Worm (Caenorhabditis elegans) whole organism, L4 larva: Measurements from ENCODE around the gene C15H9.9.
A peak's percentile ranks its signal among the peaks of the same experiment; 100 is the strongest.

Source experiments
- F10B5.3 ChIP-seq: sonication (generic microtip); optimal IDR thresholded peaks from 2 replicates; lab custom pipeline; 2016; ENCODE audit warnings: mild to moderate bottlenecking, missing genetic modification characterization, missing compliant biosample characterization
- F44E2.7 ChIP-seq: fragments of 200-800 bp; sonication (Bioruptor generic); IDR thresholded peaks from 2 replicates; pipeline ENCODE4 v2.1.2; 2022; ENCODE audit warnings: missing genetic modification characterization, missing compliant biosample characterization
- T20F7.1 ChIP-seq: fragments of 200-800 bp; sonication (Bioruptor generic); optimal IDR thresholded peaks from 2 replicates; lab custom pipeline; 2018; ENCODE audit warnings: mild to moderate bottlenecking, missing genetic modification characterization, missing compliant biosample characterization
- T26A8.4 ChIP-seq: fragments of 200-800 bp; sonication (Bioruptor generic); IDR thresholded peaks from 2 replicates; pipeline ENCODE4 v1.3.6; 2022; ENCODE audit warnings: missing genetic modification characterization, missing compliant biosample characterization
- Y48G9A.11 ChIP-seq: fragments of 200-800 bp; sonication (Bioruptor generic); IDR thresholded peaks from 2 replicates; pipeline ENCODE4 v1.3.6; 2022; ENCODE audit warnings: missing genetic modification reagents, missing genetic modification characterization, missing compliant biosample characterization
- Y5F2A.4 ChIP-seq: fragments of 200-800 bp; sonication (Bioruptor generic); optimal IDR thresholded peaks from 2 replicates; lab custom pipeline; 2018; ENCODE audit warnings: mild to moderate bottlenecking, missing genetic modification characterization, missing compliant biosample characterization
- aha-1 ChIP-seq: fragments of 150-350 bp; peaks from one replicate; lab custom pipeline; 2014; ENCODE audit warnings: missing biosample characterization, missing genetic modification characterization
- ama-1 ChIP-seq: fragments of 150-350 bp; optimal IDR thresholded peaks from 2 replicates; lab custom pipeline; 2014; ENCODE audit warnings: inconsistent platforms, mixed read lengths
- attf-4 ChIP-seq: sonication (generic microtip); optimal IDR thresholded peaks from 3 replicates; lab custom pipeline; 2017; ENCODE audit warnings: missing biosample characterization, missing genetic modification characterization
- ceh-28 ChIP-seq: fragments of 150-350 bp; optimal IDR thresholded peaks from 2 replicates; lab custom pipeline; 2014; ENCODE audit warnings: missing biosample characterization, missing genetic modification reagents, missing genetic modification characterization
- ceh-62 ChIP-seq: sonication (generic microtip); optimal IDR thresholded peaks from 2 replicates; lab custom pipeline; 2017; ENCODE audit warnings: missing biosample characterization, missing genetic modification characterization
- ctbp-1 ChIP-seq: fragments of 200-800 bp; sonication (Bioruptor generic); IDR thresholded peaks from 2 replicates; pipeline ENCODE4 v1.3.6; 2022; ENCODE audit warnings: missing genetic modification reagents, missing genetic modification characterization, missing compliant biosample characterization
- daf-16 ChIP-seq, 3 experiments: sonication (generic microtip); optimal IDR thresholded peaks; 2 replicates each; lab custom pipeline; 2016 to 2017; ENCODE audit warnings: missing genetic modification characterization in 3 of 3, missing genetic modification reagents in 3 of 3, mild to moderate bottlenecking in 2 of 3, missing compliant biosample characterization in 2 of 3, missing biosample characterization in 1 of 3, moderate library complexity in 1 of 3
- daf-8 ChIP-seq: fragments of 200-800 bp; sonication (Bioruptor generic); IDR thresholded peaks from 2 replicates; pipeline ENCODE4 v1.3.6; 2022; ENCODE audit warnings: missing genetic modification characterization, missing compliant biosample characterization
- dmd-9 ChIP-seq: fragments of 200-800 bp; sonication (Bioruptor generic); IDR thresholded peaks from 2 replicates; pipeline ENCODE4 v1.3.6; 2022; ENCODE audit warnings: missing genetic modification reagents, missing genetic modification characterization, missing compliant biosample characterization
- dve-1 ChIP-seq: sonication (generic microtip); optimal IDR thresholded peaks from 2 replicates; lab custom pipeline; 2017; ENCODE audit warnings: antibody characterized with exemption, mild to moderate bottlenecking, missing genetic modification characterization, missing compliant biosample characterization; ENCODE audit not compliant: insufficient read depth
- egl-27 ChIP-seq: sonication (generic microtip); optimal IDR thresholded peaks from 3 replicates; lab custom pipeline; 2017; ENCODE audit warnings: missing biosample characterization, missing genetic modification reagents, missing genetic modification characterization
- hif-1 ChIP-seq, 2 experiments: sonication (generic microtip); optimal IDR thresholded peaks; 2 replicates each; lab custom pipeline; 2016 to 2017; ENCODE audit warnings: missing compliant biosample characterization in 2 of 2, missing genetic modification characterization in 2 of 2, missing genetic modification reagents in 2 of 2, missing genotype in 2 of 2, mild to moderate bottlenecking in 1 of 2
- hlh-11 ChIP-seq: fragments of 200-800 bp; sonication (Bioruptor generic); optimal IDR thresholded peaks from 2 replicates; lab custom pipeline; 2018; ENCODE audit warnings: mild to moderate bottlenecking, missing genetic modification characterization, missing compliant biosample characterization
- hmg-1.1 ChIP-seq: fragments of 200-800 bp; sonication (Bioruptor generic); IDR thresholded peaks from 2 replicates; pipeline ENCODE4 v1.3.6; 2022; ENCODE audit warnings: missing genetic modification reagents, missing genetic modification characterization, missing compliant biosample characterization
- lin-38 ChIP-seq: fragments of 200-800 bp; sonication (Bioruptor generic); IDR thresholded peaks from 2 replicates; pipeline ENCODE4 v1.3.6; 2022; ENCODE audit warnings: missing genetic modification reagents, missing genetic modification characterization, missing compliant biosample characterization
- lsy-2 ChIP-seq, 2 experiments: fragments of 150-350 bp in 1 of 2; sonication (generic microtip) in 1 of 2; optimal IDR thresholded peaks; 2 replicates each; lab custom pipeline; 2014 to 2017; ENCODE audit warnings: missing biosample characterization in 2 of 2, missing genetic modification characterization in 2 of 2
- madf-9 ChIP-seq: fragments of 200-800 bp; sonication (Bioruptor generic); conservative IDR thresholded peaks from 2 replicates; pipeline ENCODE4 v1.3.6; 2022; ENCODE audit warnings: missing genetic modification reagents, missing genetic modification characterization, missing compliant biosample characterization
- mdl-1 ChIP-seq, 2 experiments: fragments of 150-350 bp in 1 of 2; sonication (generic microtip) in 1 of 2; optimal IDR thresholded peaks; 2 replicates each; lab custom pipeline; 2014 to 2017; ENCODE audit warnings: missing biosample characterization in 2 of 2, missing genetic modification characterization in 2 of 2
- mdt-29 ChIP-seq: fragments of 200-800 bp; sonication (Bioruptor generic); IDR thresholded peaks from 2 replicates; pipeline ENCODE4 v1.3.6; 2022; ENCODE audit warnings: missing genetic modification reagents, missing genetic modification characterization, missing compliant biosample characterization
- mep-1 ChIP-seq: fragments of 150-350 bp; sonication (generic microtip); optimal IDR thresholded peaks from 3 replicates; lab custom pipeline; 2014; ENCODE audit warnings: missing biosample characterization, missing genetic modification characterization
- mes-2 ChIP-seq: sonication (generic microtip); optimal IDR thresholded peaks from 2 replicates; lab custom pipeline; 2016; ENCODE audit warnings: missing genotype, mild to moderate bottlenecking, missing genetic modification characterization, missing compliant biosample characterization; ENCODE audit not compliant: poor library complexity, severe bottlenecking
- mxl-2 ChIP-seq: fragments of 200-800 bp; sonication (Bioruptor generic); conservative IDR thresholded peaks from 2 replicates; pipeline ENCODE4 v1.3.6; 2022; ENCODE audit warnings: missing genetic modification reagents, missing genetic modification characterization, missing compliant biosample characterization
- nhr-102 ChIP-seq: sonication (generic microtip); optimal IDR thresholded peaks from 2 replicates; lab custom pipeline; 2016; ENCODE audit warnings: mild to moderate bottlenecking, missing genetic modification characterization, moderate library complexity, missing compliant biosample characterization
- nhr-111 ChIP-seq: fragments of 200-800 bp; sonication (Bioruptor generic); optimal IDR thresholded peaks from 2 replicates; lab custom pipeline; 2018; ENCODE audit warnings: mild to moderate bottlenecking, missing genetic modification characterization, missing compliant biosample characterization
- nhr-28 ChIP-seq: fragments of 150-350 bp; optimal IDR thresholded peaks from 2 replicates; lab custom pipeline; 2014; ENCODE audit warnings: missing biosample characterization, missing genetic modification characterization
- nhr-48 ChIP-seq: sonication (generic microtip); optimal IDR thresholded peaks from 2 replicates; lab custom pipeline; 2016; ENCODE audit warnings: mild to moderate bottlenecking, missing genetic modification characterization, missing compliant biosample characterization
- nhr-6 ChIP-seq: fragments of 150-350 bp; optimal IDR thresholded peaks from 2 replicates; lab custom pipeline; 2014; ENCODE audit warnings: missing biosample characterization, missing genetic modification characterization
- php-3 ChIP-seq: fragments of 200-800 bp; sonication (Bioruptor generic); IDR thresholded peaks from 2 replicates; pipeline ENCODE4 v1.3.6; 2022; ENCODE audit warnings: missing genetic modification reagents, missing genetic modification characterization, missing compliant biosample characterization
- pqm-1 ChIP-seq: sonication (generic microtip); optimal IDR thresholded peaks from 2 replicates; lab custom pipeline; 2017; ENCODE audit warnings: missing biosample characterization, missing genetic modification characterization
- sdz-12 ChIP-seq: fragments of 200-800 bp; sonication (Bioruptor generic); optimal IDR thresholded peaks from 2 replicates; lab custom pipeline; 2018; ENCODE audit warnings: mild to moderate bottlenecking, missing genetic modification characterization, missing compliant biosample characterization
- snpc-1.2 ChIP-seq: fragments of 200-800 bp; sonication (Bioruptor generic); IDR thresholded peaks from 2 replicates; pipeline ENCODE4 v1.3.6; 2022; ENCODE audit warnings: missing genetic modification reagents, missing genetic modification characterization, missing compliant biosample characterization
- unc-62 ChIP-seq, 3 experiments: fragments of 150-350 bp in 1 of 3; sonication (generic microtip); optimal IDR thresholded peaks in 2 of 3; peaks in 1 of 3; 1 replicate in 1 of 3; 2 replicates in 2 of 3; lab custom pipeline; 2014 to 2017; ENCODE audit warnings: missing biosample characterization in 3 of 3, missing genetic modification characterization in 3 of 3, missing genetic modification reagents in 3 of 3, missing genotype in 1 of 3
- vab-7 ChIP-seq: fragments of 200-800 bp; sonication (Bioruptor generic); IDR thresholded peaks from 2 replicates; pipeline ENCODE4 v1.3.6; 2022; ENCODE audit warnings: missing genetic modification reagents, missing genetic modification characterization, missing compliant biosample characterization
- zip-2 ChIP-seq: fragments of 150-350 bp; optimal IDR thresholded peaks from 2 replicates; lab custom pipeline; 2014; ENCODE audit warnings: missing biosample characterization, missing genetic modification characterization
- ztf-11 ChIP-seq: fragments of 150-350 bp; optimal IDR thresholded peaks from 2 replicates; lab custom pipeline; 2014; ENCODE audit warnings: missing biosample characterization, missing genetic modification characterization

C15H9.9 gene

DNA sequence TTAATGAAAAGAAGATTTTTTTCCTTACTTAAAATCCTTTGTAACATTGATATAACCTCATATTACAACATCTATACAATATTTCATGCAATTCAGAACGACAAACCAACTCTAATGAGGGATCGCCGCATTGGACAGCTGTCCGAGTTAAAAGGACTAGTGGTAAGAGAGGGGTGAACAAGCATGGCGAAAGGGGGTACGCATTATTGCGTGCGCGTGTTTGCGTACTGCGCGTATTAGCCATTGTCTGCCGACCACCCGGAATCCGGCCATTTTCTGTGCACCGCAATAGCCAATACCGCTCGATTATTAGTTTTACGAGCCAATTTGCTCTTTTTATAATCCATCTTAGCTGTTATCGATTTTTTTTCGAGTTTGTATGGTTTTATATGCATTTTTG is 30.5 kb downstream of the C15H9.9 start, which contains the start of gene C15H9.4 (continued):
- TF ChIP-seq mdl-1 (tag; optimal IDR thresholded peaks at IDR 0.05; lab: Kevin White, UChicago) (peak in 1 of 2 experiments; percentile 7), T20F7.1 (no peak), daf-8 (GFP tag; lab: Robert Waterston, UW) (no peak), ctbp-1 (GFP tag; lab: Robert Waterston, UW) (peak; percentile 56), nhr-111 (GFP tag; lab: Kevin White, UChicago) (no peak), T26A8.4 (GFP tag; lab: Robert Waterston, UW) (peak; percentile 21; the same call in 1 of the 2 replicates), php-3 (GFP tag; lab: Robert Waterston, UW) (0 out of 2 replicates have a peak, but pooled peaks have one; percentile 26), hif-1 (tag; optimal IDR thresholded peaks at IDR 0.05; lab: Kevin White, UChicago) (peak in 1 of 2 experiments; percentile 31), zip-2 (tag; lab: Kevin White, UChicago) (no peak), mes-2 (peak; percentile 71), nhr-6 (tag; lab: Kevin White, UChicago) (peak; percentile 19), dmd-9 (GFP tag; lab: Robert Waterston, UW) (no peak), ceh-62 (tag; lab: Kevin White, UChicago) (no peak), F10B5.3 (no peak), hmg-1.1 (peak; percentile 73), ztf-11 (no peak), ama-1 (lab: Kevin White, UChicago) (no peak), madf-9 (no peak)

DNA sequence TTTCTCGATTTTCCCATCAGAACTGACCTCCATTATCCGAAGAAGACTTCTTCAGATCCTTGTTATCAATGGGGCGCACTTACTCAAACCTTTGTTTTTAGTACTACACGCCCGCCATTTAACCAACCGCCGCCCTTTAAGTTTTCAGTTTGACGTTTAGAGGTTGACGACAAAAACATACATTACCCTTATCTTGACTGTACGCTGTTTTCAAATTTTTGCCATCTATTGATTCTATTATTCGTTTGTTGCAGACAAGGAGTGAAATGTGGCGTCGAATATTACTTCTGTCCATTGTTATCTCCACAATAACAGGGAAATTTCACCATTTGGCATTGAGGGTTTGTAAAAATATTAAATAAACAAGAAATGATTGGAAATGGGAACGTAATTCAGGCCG is 35.0 kb downstream of the C15H9.9 start, which contains the start of gene C15H9.5:
Gene C15H9.5 (plus strand): TSS at position 255 of the 400 bp plus-strand sequence.
- TF ChIP-seq T26A8.4 (GFP tag; lab: Robert Waterston, UW): peak; percentile 48; the same call in 1 of the 2 replicates
- TF ChIP-seq lsy-2 (tag; optimal IDR thresholded peaks at IDR 0.05; lab: Kevin White, UChicago): peak in 1 of 2 experiments; percentile 27
- no peak for TF ChIP-seq daf-16 (GFP tag; optimal IDR thresholded peaks at IDR 0.05; lab: Kevin White, UChicago)
- TF ChIP-seq daf-16 (tag; optimal IDR thresholded peaks at IDR 0.05; lab: Kevin White, UChicago): peak; percentile 93
- peak; percentile 47 for TF ChIP-seq hlh-11
- peak; percentile 56 for TF ChIP-seq dve-1 (tag; lab: Kevin White, UChicago)
- TF ChIP-seq F44E2.7 (GFP tag; lab: Robert Waterston, UW): no peak
- TF ChIP-seq ceh-28 (tag; lab: Kevin White, UChicago): no peak
- no peak for TF ChIP-seq attf-4 (tag; lab: Kevin White, UChicago)
- peak; percentile 38 for TF ChIP-seq pqm-1 (tag; lab: Kevin White, UChicago)
- no peak for TF ChIP-seq snpc-1.2
- peak; percentile 49 for TF ChIP-seq lin-38 (GFP tag; lab: Robert Waterston, UW)
- TF ChIP-seq nhr-28: peak; percentile 33
- TF ChIP-seq mep-1: peak; percentile 12
- peak; percentile 43 for TF ChIP-seq aha-1 (tag; lab: Kevin White, UChicago)
- TF ChIP-seq nhr-102 (tag; lab: Kevin White, UChicago): no peak

DNA sequence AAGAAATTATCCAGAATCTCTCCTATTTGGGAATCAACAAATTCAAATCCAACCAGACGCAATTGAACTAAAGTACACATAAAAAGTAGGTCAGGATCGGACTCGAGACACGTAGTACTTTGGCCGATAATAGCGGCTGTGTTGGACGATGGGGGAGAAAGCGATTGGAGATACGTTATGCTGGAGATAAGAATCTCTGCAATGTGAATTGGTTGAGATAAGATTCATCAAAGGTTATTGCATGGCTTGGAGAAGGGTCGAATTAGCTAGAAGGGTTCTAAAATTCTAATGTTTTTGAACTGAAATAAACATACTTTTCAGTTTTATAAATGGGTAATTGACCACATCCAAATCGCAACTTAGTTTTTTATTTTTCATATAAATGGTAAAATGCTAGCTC is 35.5 kb downstream of the C15H9.9 start:
- no peak for TF ChIP-seq egl-27
- TF ChIP-seq mdt-29 (GFP tag; lab: Robert Waterston, UW): no peak
- no peak for TF ChIP-seq Y48G9A.11 (GFP tag; lab: Robert Waterston, UW)
- no peak for TF ChIP-seq unc-62 (GFP tag; optimal IDR thresholded peaks at IDR 0.05 in 1 of 2; lab: Kevin White, UChicago)
- TF ChIP-seq unc-62 (tag; optimal IDR thresholded peaks at IDR 0.05; lab: Kevin White, UChicago): no peak
- TF ChIP-seq nhr-48 (tag; lab: Kevin White, UChicago): no peak
- no peak for TF ChIP-seq aha-1 (tag; lab: Kevin White, UChicago)
- TF ChIP-seq daf-8 (GFP tag; lab: Robert Waterston, UW): no peak
- no peak for TF ChIP-seq vab-7 (GFP tag; lab: Robert Waterston, UW)
- no peak for TF ChIP-seq ceh-62 (tag; lab: Kevin White, UChicago)
- no peak for TF ChIP-seq sdz-12 (GFP tag; lab: Kevin White, UChicago)
- no peak for TF ChIP-seq mxl-2 (GFP tag; lab: Robert Waterston, UW)
- TF ChIP-seq Y5F2A.4 (GFP tag; lab: Kevin White, UChicago): no peak
